Worm (Caenorhabditis elegans) whole organism, L1 larva: ENCODE results near the gene Y11D7A.10.
A peak's percentile ranks its signal among the peaks of the same experiment; 100 is the strongest.

Source experiments
- C04F5.9 ChIP-seq: sonication (generic microtip); optimal IDR thresholded peaks from 2 replicates; lab custom pipeline; 2016; ENCODE audit warnings: missing genetic modification characterization, missing compliant biosample characterization
- C16A3.4 ChIP-seq: fragments of 150-350 bp; optimal IDR thresholded peaks from 2 replicates; lab custom pipeline; 2014; ENCODE audit warnings: missing biosample characterization, missing genetic modification characterization
- alr-1 ChIP-seq: fragments of 200-800 bp; sonication (Bioruptor generic); optimal IDR thresholded peaks from 2 replicates; lab custom pipeline; 2018; ENCODE audit warnings: borderline replicate concordance, mild to moderate bottlenecking, missing genetic modification characterization, missing compliant biosample characterization
- aly-2 ChIP-seq: fragments of 150-350 bp; optimal IDR thresholded peaks from 2 replicates; lab custom pipeline; 2014; ENCODE audit warnings: missing biosample characterization, missing genetic modification characterization
- blmp-1 ChIP-seq: fragments of 150-350 bp; optimal IDR thresholded peaks from 2 replicates; lab custom pipeline; 2014; ENCODE audit warnings: missing biosample characterization, missing genetic modification characterization
- ceh-82 ChIP-seq, 3 experiments: fragments of 150-350 bp in 1 of 3; sonication (generic microtip) in 2 of 3; optimal IDR thresholded peaks; 2 replicates each; lab custom pipeline; 2014 to 2017; ENCODE audit warnings: missing biosample characterization in 3 of 3, missing genetic modification characterization in 3 of 3
- ceh-88 ChIP-seq: fragments of 200-800 bp; sonication (Bioruptor generic); IDR thresholded peaks from 2 replicates; pipeline ENCODE4 v1.3.6; 2022; ENCODE audit warnings: missing genetic modification characterization, missing compliant biosample characterization
- ceh-90 ChIP-seq: sonication (generic microtip); optimal IDR thresholded peaks from 2 replicates; lab custom pipeline; 2016; ENCODE audit warnings: missing genetic modification characterization, missing compliant biosample characterization
- ces-1 ChIP-seq: fragments of 150-350 bp; optimal IDR thresholded peaks from 2 replicates; lab custom pipeline; 2014; ENCODE audit warnings: missing biosample characterization, missing genetic modification reagents, missing genetic modification characterization
- dsc-1 ChIP-seq: sonication (generic microtip); optimal IDR thresholded peaks from 2 replicates; lab custom pipeline; 2016; ENCODE audit warnings: mild to moderate bottlenecking, missing genetic modification characterization, missing compliant biosample characterization
- egl-13 ChIP-seq: sonication (generic microtip); optimal IDR thresholded peaks from 2 replicates; lab custom pipeline; 2016; ENCODE audit warnings: missing genotype, missing genetic modification reagents, missing genetic modification characterization, missing compliant biosample characterization
- elt-2 ChIP-seq: sonication (generic microtip); optimal IDR thresholded peaks from 2 replicates; lab custom pipeline; 2016; ENCODE audit warnings: missing genetic modification characterization, mild to moderate bottlenecking, inconsistent platforms, missing compliant biosample characterization, missing genetic modification reagents
- ets-5 ChIP-seq: fragments of 200-800 bp; sonication (Bioruptor generic); IDR thresholded peaks from 2 replicates; pipeline ENCODE4 v1.3.6; 2022; ENCODE audit warnings: missing genetic modification characterization, missing compliant biosample characterization
- fkh-8 ChIP-seq: sonication (generic microtip); optimal IDR thresholded peaks from 2 replicates; lab custom pipeline; 2016; ENCODE audit warnings: mild to moderate bottlenecking, missing genetic modification characterization, missing compliant biosample characterization
- grh-1 ChIP-seq: fragments of 200-800 bp; sonication (Bioruptor generic); IDR thresholded peaks from 2 replicates; pipeline ENCODE4 v1.3.6; 2022; ENCODE audit warnings: missing genetic modification reagents, missing genetic modification characterization, missing compliant biosample characterization
- hlh-17 ChIP-seq: fragments of 200-800 bp; sonication (Bioruptor generic); optimal IDR thresholded peaks from 2 replicates; lab custom pipeline; 2018; ENCODE audit warnings: missing genetic modification characterization, mild to moderate bottlenecking, missing compliant biosample characterization, moderate library complexity, borderline replicate concordance
- irx-1 ChIP-seq: sonication (generic microtip); optimal IDR thresholded peaks from 2 replicates; lab custom pipeline; 2016; ENCODE audit warnings: missing genetic modification characterization, missing compliant biosample characterization
- isw-1 ChIP-seq: fragments of 200-800 bp; sonication (Bioruptor generic); IDR thresholded peaks from 2 replicates; pipeline ENCODE4 v1.3.6; 2022; ENCODE audit warnings: missing genetic modification characterization, missing compliant biosample characterization
- jun-1 ChIP-seq: fragments of 150-350 bp; optimal IDR thresholded peaks from 2 replicates; lab custom pipeline; 2014; ENCODE audit warnings: missing biosample characterization, missing genetic modification reagents, missing genetic modification characterization
- lin-13 ChIP-seq: fragments of 150-350 bp; optimal IDR thresholded peaks from 2 replicates; lab custom pipeline; 2014; ENCODE audit warnings: missing biosample characterization, missing genetic modification reagents, missing genetic modification characterization
- lin-14 ChIP-seq: fragments of 200-800 bp; sonication (Bioruptor generic); optimal IDR thresholded peaks from 2 replicates; lab custom pipeline; 2018; ENCODE audit warnings: mild to moderate bottlenecking, missing genetic modification characterization, moderate library complexity, missing compliant biosample characterization
- lin-35 ChIP-seq, 2 experiments: fragments of 150-350 bp; optimal IDR thresholded peaks; 2 replicates each; lab custom pipeline; 2014; ENCODE audit warnings: missing biosample characterization in 2 of 2, missing genetic modification characterization in 2 of 2, missing genetic modification reagents in 2 of 2
- mab-9 ChIP-seq: fragments of 200-800 bp; sonication (Bioruptor generic); IDR thresholded peaks from 2 replicates; pipeline ENCODE4 v1.3.6; 2022; ENCODE audit warnings: missing genetic modification reagents, missing genetic modification characterization, missing compliant biosample characterization
- mef-2 ChIP-seq: fragments of 150-350 bp; optimal IDR thresholded peaks from 2 replicates; lab custom pipeline; 2014; ENCODE audit warnings: missing biosample characterization, missing genetic modification characterization
- nhr-11 ChIP-seq: fragments of 150-350 bp; optimal IDR thresholded peaks from 2 replicates; lab custom pipeline; 2014; ENCODE audit warnings: missing biosample characterization, missing genetic modification characterization
- nhr-12 ChIP-seq: sonication (generic microtip); optimal IDR thresholded peaks from 2 replicates; lab custom pipeline; 2017; ENCODE audit warnings: missing biosample characterization, missing genetic modification characterization
- nhr-20 ChIP-seq: sonication (generic microtip); optimal IDR thresholded peaks from 2 replicates; lab custom pipeline; 2016; ENCODE audit warnings: mild to moderate bottlenecking, missing genetic modification characterization, missing compliant biosample characterization
- nhr-71 ChIP-seq: sonication (generic microtip); optimal IDR thresholded peaks from 2 replicates; lab custom pipeline; 2016; ENCODE audit warnings: mild to moderate bottlenecking, missing genetic modification characterization, moderate library complexity, missing compliant biosample characterization
- nhr-76 ChIP-seq: sonication (generic microtip); optimal IDR thresholded peaks from 2 replicates; lab custom pipeline; 2017; ENCODE audit warnings: missing biosample characterization, missing genetic modification characterization
- nhr-77 ChIP-seq: fragments of 150-350 bp; optimal IDR thresholded peaks from 2 replicates; lab custom pipeline; 2014; ENCODE audit warnings: missing biosample characterization, missing genetic modification characterization
- nhr-84 ChIP-seq: sonication (generic microtip); optimal IDR thresholded peaks from 2 replicates; lab custom pipeline; 2017; ENCODE audit warnings: missing biosample characterization, missing genetic modification characterization
- nhr-85 ChIP-seq: sonication (generic microtip); peaks from one replicate; lab custom pipeline; 2016; ENCODE audit warnings: missing genetic modification characterization, inconsistent platforms, missing compliant biosample characterization
- nhr-90 ChIP-seq: sonication (generic microtip); optimal IDR thresholded peaks from 2 replicates; lab custom pipeline; 2016; ENCODE audit warnings: mild to moderate bottlenecking, missing genetic modification characterization, missing compliant biosample characterization; ENCODE audit not compliant: poor library complexity
- pax-3 ChIP-seq: fragments of 200-800 bp; sonication (Bioruptor generic); optimal IDR thresholded peaks from 2 replicates; lab custom pipeline; 2018; ENCODE audit warnings: mild to moderate bottlenecking, missing genetic modification characterization, moderate library complexity, missing compliant biosample characterization
- pqm-1 ChIP-seq: sonication (generic microtip); optimal IDR thresholded peaks from 3 replicates; lab custom pipeline; 2017; ENCODE audit warnings: missing biosample characterization, missing genetic modification characterization
- snu-23 ChIP-seq: sonication (generic microtip); optimal IDR thresholded peaks from 2 replicates; lab custom pipeline; 2016; ENCODE audit warnings: missing genetic modification characterization, missing compliant biosample characterization
- swsn-7 ChIP-seq: sonication (generic microtip); optimal IDR thresholded peaks from 2 replicates; lab custom pipeline; 2016; ENCODE audit warnings: missing genetic modification characterization, missing compliant biosample characterization
- tbx-2 ChIP-seq: sonication (generic microtip); optimal IDR thresholded peaks from 2 replicates; lab custom pipeline; 2016; ENCODE audit warnings: missing genetic modification characterization, missing compliant biosample characterization
- tlp-1 ChIP-seq: fragments of 150-350 bp; optimal IDR thresholded peaks from 2 replicates; lab custom pipeline; 2014; ENCODE audit warnings: missing biosample characterization, missing genetic modification characterization
- unc-30 ChIP-seq: sonication (generic microtip); optimal IDR thresholded peaks from 2 replicates; lab custom pipeline; 2017; ENCODE audit warnings: missing biosample characterization, missing genetic modification characterization
- unc-86 ChIP-seq: sonication (generic microtip); optimal IDR thresholded peaks from 2 replicates; lab custom pipeline; 2016; ENCODE audit warnings: missing genetic modification characterization, missing compliant biosample characterization
- unc-98 ChIP-seq: fragments of 200-800 bp; sonication (Bioruptor generic); IDR thresholded peaks from 2 replicates; pipeline ENCODE4 v1.3.6; 2022; ENCODE audit warnings: missing genetic modification characterization, missing compliant biosample characterization
- vab-15 ChIP-seq: sonication (generic microtip); optimal IDR thresholded peaks from 2 replicates; lab custom pipeline; 2017; ENCODE audit warnings: missing genotype, mild to moderate bottlenecking, missing genetic modification characterization, missing compliant biosample characterization
- xbp-1 ChIP-seq: sonication (generic microtip); optimal IDR thresholded peaks from 2 replicates; lab custom pipeline; 2016; ENCODE audit warnings: missing genetic modification characterization, missing compliant biosample characterization
- zip-4 ChIP-seq: fragments of 200-800 bp; sonication (Bioruptor generic); optimal IDR thresholded peaks from 2 replicates; lab custom pipeline; 2018; ENCODE audit warnings: mild to moderate bottlenecking, missing genetic modification characterization, moderate library complexity, missing compliant biosample characterization
- ztf-11 ChIP-seq, 2 experiments: sonication (generic microtip); optimal IDR thresholded peaks; 2 replicates each; lab custom pipeline; 2016 to 2017; ENCODE audit warnings: missing genetic modification characterization in 2 of 2, missing biosample characterization in 1 of 2, missing compliant biosample characterization in 1 of 2

Gene Y11D7A.10

DNA sequence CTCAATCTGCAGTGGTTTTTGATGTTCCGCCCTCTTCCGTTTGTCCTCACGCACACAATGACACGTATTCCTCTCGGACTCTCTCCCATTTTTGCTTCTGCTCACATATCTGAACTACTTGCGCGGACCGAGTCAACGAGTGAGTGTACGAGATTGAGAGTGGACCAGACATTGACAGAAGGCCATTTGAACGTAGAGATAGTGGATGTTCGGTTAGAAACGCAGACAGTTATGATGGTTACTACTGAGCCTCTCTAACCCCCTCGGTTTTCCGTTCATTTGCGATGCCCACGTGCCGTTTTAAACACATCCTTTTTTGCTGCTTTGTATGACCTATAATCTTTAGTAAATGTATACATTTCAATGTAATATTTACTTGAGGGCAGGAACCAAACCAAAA is 43.1 kb downstream of the Y11D7A.10 start (continued):
- TF ChIP-seq alr-1: no peak
- no peak for TF ChIP-seq ets-5 (GFP tag; lab: Robert Waterston, UW)
- TF ChIP-seq nhr-90 (tag; lab: Kevin White, UChicago): no peak
- TF ChIP-seq swsn-7 (tag; lab: Kevin White, UChicago): peak; percentile 55
- TF ChIP-seq nhr-84: no peak
- peak in 1 of 3 experiments; percentile 15 for TF ChIP-seq ceh-82 (tag; optimal IDR thresholded peaks at IDR 0.05; lab: Kevin White, UChicago)
- TF ChIP-seq unc-98: no peak
- TF ChIP-seq jun-1 (tag; lab: Kevin White, UChicago): no peak
- TF ChIP-seq tbx-2: peak; percentile 56
- no peak for TF ChIP-seq ztf-11 (tag; optimal IDR thresholded peaks at IDR 0.05; lab: Kevin White, UChicago)
- TF ChIP-seq lin-13: no peak
- no peak for TF ChIP-seq grh-1
- TF ChIP-seq nhr-11 (tag; lab: Kevin White, UChicago): no peak
- no peak for TF ChIP-seq nhr-12 (tag; lab: Kevin White, UChicago)
- TF ChIP-seq irx-1: peak; percentile 24
- peak; percentile 40; the same call in 1 of the 2 replicates for TF ChIP-seq mab-9 (GFP tag; lab: Robert Waterston, UW)
- TF ChIP-seq fkh-8 (tag; lab: Kevin White, UChicago): peak; percentile 50
- TF ChIP-seq elt-2 (tag; lab: Kevin White, UChicago): no peak
- TF ChIP-seq nhr-76: no peak
- no peak for TF ChIP-seq vab-15 (tag; lab: Kevin White, UChicago)
- TF ChIP-seq C04F5.9 (tag; lab: Kevin White, UChicago): no peak
- no peak for TF ChIP-seq pqm-1 (tag; lab: Kevin White, UChicago)
- TF ChIP-seq nhr-77: no peak
- TF ChIP-seq xbp-1: peak; percentile 33
- TF ChIP-seq ces-1 (GFP tag; lab: Kevin White, UChicago): no peak
- no peak for TF ChIP-seq pax-3 (tag; lab: Kevin White, UChicago)
- TF ChIP-seq ceh-90 (tag; lab: Kevin White, UChicago): no peak
- peak; percentile 54 for TF ChIP-seq unc-86 (tag; lab: Kevin White, UChicago)
- no peak for TF ChIP-seq zip-4
- no peak for TF ChIP-seq mef-2 (tag; lab: Kevin White, UChicago)
- TF ChIP-seq nhr-71: peak; percentile 59
- TF ChIP-seq isw-1 (GFP tag; lab: Robert Waterston, UW): 0 out of 2 replicates have a peak, but pooled peaks have one; percentile 12
- no peak for TF ChIP-seq C16A3.4 (tag; lab: Kevin White, UChicago)
- TF ChIP-seq tlp-1 (tag; lab: Kevin White, UChicago): no peak
- no peak for TF ChIP-seq hlh-17 (GFP tag; lab: Kevin White, UChicago)
- TF ChIP-seq blmp-1 (tag; lab: Kevin White, UChicago): no peak
- TF ChIP-seq lin-35 (GFP tag; optimal IDR thresholded peaks at IDR 0.05; lab: Kevin White, UChicago): peak in 1 of 2 experiments; percentile 51
- TF ChIP-seq aly-2 (tag; lab: Kevin White, UChicago): no peak
- TF ChIP-seq ceh-88 (GFP tag; lab: Robert Waterston, UW): no peak
- TF ChIP-seq snu-23 (GFP tag; lab: Kevin White, UChicago): peak; percentile 58
- TF ChIP-seq unc-30 (tag; lab: Kevin White, UChicago): no peak
- TF ChIP-seq nhr-85: peak; percentile 62

DNA sequence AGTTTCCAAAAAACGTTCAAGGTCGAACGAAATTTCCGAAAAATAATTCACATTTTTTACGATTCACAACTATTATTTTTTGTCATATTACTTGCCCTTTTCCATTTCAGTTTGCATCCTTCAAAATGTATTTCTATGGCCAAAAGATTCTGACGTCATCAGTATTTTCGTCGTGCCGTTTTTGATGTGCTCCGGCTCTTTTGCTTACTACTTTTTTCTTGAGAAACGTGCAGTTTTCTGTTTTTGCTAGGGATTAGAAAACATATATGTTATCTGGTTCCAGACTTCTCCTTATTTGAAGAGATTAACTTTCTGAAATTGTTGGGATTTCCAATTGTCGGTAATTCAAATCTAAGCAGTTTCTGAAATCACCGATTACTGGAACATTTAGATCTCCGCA is 43.7 kb downstream of the Y11D7A.10 start:
- TF ChIP-seq lin-14 (GFP tag; lab: Kevin White, UChicago) (peak; percentile 33), egl-13 (tag; lab: Kevin White, UChicago) (peak; percentile 27), nhr-20 (tag; lab: Kevin White, UChicago) (no peak), pax-3 (tag; lab: Kevin White, UChicago) (peak; percentile 31), dsc-1 (tag; lab: Kevin White, UChicago) (peak; percentile 32)
